Fruit fly (Drosophila melanogaster) whole organism, prepupa: ENCODE measurements around the gene plum.

Experiments used
- CG3919 ChIP-seq: fragments of 200-800 bp; sonication (Bioruptor generic); optimal IDR thresholded peaks from 3 replicates; lab custom pipeline; 2016; ENCODE audit warnings: missing biosample characterization, missing genetic modification characterization
- CG4318 ChIP-seq: fragments of 200-800 bp; sonication (Bioruptor generic); optimal IDR thresholded peaks from 3 replicates; lab custom pipeline; 2017; ENCODE audit warnings: missing biosample characterization, mild to moderate bottlenecking, missing genetic modification characterization
- CG8632 ChIP-seq: fragments of 200-800 bp; sonication (Bioruptor generic); optimal IDR thresholded peaks from 3 replicates; lab custom pipeline; 2016; ENCODE audit warnings: missing biosample characterization, missing genetic modification characterization
- Hr38 ChIP-seq: sonication (Bioruptor generic); optimal IDR thresholded peaks from 2 replicates; lab custom pipeline; 2016; ENCODE audit warnings: missing biosample characterization, missing genetic modification characterization
- Sox102F ChIP-seq: fragments of 200-800 bp; sonication (Bioruptor generic); optimal IDR thresholded peaks from 2 replicates; lab custom pipeline; 2016; ENCODE audit warnings: missing biosample characterization, mild to moderate bottlenecking, missing genetic modification characterization
- esn ChIP-seq: fragments of 200-800 bp; sonication (Bioruptor generic); optimal IDR thresholded peaks from 2 replicates; lab custom pipeline; 2016; ENCODE audit warnings: missing biosample characterization, mild to moderate bottlenecking, missing genetic modification characterization, moderate library complexity
- spab ChIP-seq: fragments of 200-800 bp; sonication (Bioruptor generic); optimal IDR thresholded peaks from 2 replicates; lab custom pipeline; 2017; ENCODE audit warnings: missing biosample characterization, mild to moderate bottlenecking, missing genetic modification characterization, missing genetic modification reagents
- svp ChIP-seq: fragments of 200-800 bp; sonication (Bioruptor generic); peaks from one replicate; lab custom pipeline; 2016; ENCODE audit warnings: missing biosample characterization, missing genetic modification characterization
- vri ChIP-seq: fragments of 200-800 bp; sonication (Bioruptor generic); optimal IDR thresholded peaks from 3 replicates; lab custom pipeline; 2016; ENCODE audit warnings: missing biosample characterization, mild to moderate bottlenecking, missing genetic modification characterization

- TF ChIP-seq CG4318 (no peak), CG3919 (GFP tag; lab: Kevin White, UChicago) (peak; percentile 6), spab (GFP tag; lab: Kevin White, UChicago) (no peak), Hr38 (no peak), Sox102F (GFP tag; lab: Kevin White, UChicago) (no peak), CG8632 (GFP tag; lab: Kevin White, UChicago) (no peak), svp (GFP tag; lab: Kevin White, UChicago) (peak; percentile 66), vri (GFP tag; lab: Kevin White, UChicago) (no peak), esn (GFP tag; lab: Kevin White, UChicago) (peak; percentile 30)
These were observed 22.7 kb upstream of the plum start for dm6 chr3R:26557532-26558244.
